Worm (Caenorhabditis elegans): ENCODE results near the gene K07F5.14.

The K07F5.14 gene

DNA sequence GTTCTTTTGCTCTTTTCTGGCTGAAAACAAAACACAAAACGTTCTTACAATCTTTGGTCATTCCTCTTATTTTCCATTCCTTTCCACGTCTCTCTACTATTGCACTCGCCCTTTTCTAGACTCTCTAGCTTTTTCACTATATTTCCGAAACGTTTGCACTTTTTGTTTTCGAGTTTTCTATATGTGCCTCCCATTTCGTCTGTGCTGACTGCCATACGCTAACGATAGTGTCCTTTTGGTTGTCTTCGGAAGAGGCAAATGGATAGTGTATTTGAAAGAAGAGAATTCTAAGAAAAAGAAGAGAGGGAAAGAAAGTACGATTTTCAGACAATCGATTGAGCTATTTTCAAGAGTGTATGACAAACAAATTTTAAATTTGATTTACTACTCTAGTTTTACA is 10.8 kb downstream of the K07F5.14 start:
- TF ChIP-seq zip-8 (tag; optimal IDR thresholded peaks at IDR 0.05): no peak
- no peak for TF ChIP-seq ceh-39 (tag; optimal IDR thresholded peaks at IDR 0.05)
- no peak for TF ChIP-seq nhr-237 (tag; optimal IDR thresholded peaks at IDR 0.05)
- TF ChIP-seq sptf-1 (tag; optimal IDR thresholded peaks at IDR 0.05): no peak
- TF ChIP-seq cnd-1 (tag; optimal IDR thresholded peaks at IDR 0.05): no peak
- no peak for TF ChIP-seq ceh-43 (GFP tag; optimal IDR thresholded peaks at IDR 0.05)
- no peak for TF ChIP-seq lin-13 (tag; optimal IDR thresholded peaks at IDR 0.05)
- no peak for TF ChIP-seq snpc-4 (tag; optimal IDR thresholded peaks at IDR 0.05)
- no peak for TF ChIP-seq blmp-1 (tag; optimal IDR thresholded peaks at IDR 0.05)
- TF ChIP-seq ztf-11 (tag; optimal IDR thresholded peaks at IDR 0.05): no peak
- TF ChIP-seq mls-2 (tag; optimal IDR thresholded peaks at IDR 0.05): no peak
- no peak for TF ChIP-seq nhr-76 (tag; optimal IDR thresholded peaks at IDR 0.05)

DNA sequence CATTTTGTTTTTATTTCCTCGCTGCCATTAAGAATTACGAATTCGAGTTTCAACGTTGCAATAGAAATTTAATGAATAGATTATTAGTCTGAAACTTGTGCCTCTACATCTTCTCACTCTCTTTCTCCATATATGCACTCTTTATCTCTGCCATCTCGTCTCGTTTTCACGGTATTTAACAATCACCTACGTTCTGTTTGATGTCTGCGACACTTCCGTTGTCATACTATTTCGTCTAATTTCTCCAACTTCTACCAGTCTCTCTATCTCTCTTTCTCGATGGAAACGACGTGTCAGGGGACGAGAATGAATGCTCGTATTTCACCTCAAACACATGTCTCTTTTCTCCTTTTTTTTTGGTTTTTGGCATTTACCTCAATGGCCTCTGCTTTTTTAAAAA is 11.8 kb downstream of the K07F5.14 start:
- TF ChIP-seq hlh-1 (tag; optimal IDR thresholded peaks at IDR 0.05) (peak; percentile 66), nhr-76 (tag; optimal IDR thresholded peaks at IDR 0.05) (no peak), ces-1 (GFP tag; optimal IDR thresholded peaks at IDR 0.05) (peak; percentile 28), unc-62 (GFP tag; optimal IDR thresholded peaks at IDR 0.05) (peak; percentile 64), flh-1 (GFP tag; optimal IDR thresholded peaks at IDR 0.05) (no peak), unc-120 (tag; optimal IDR thresholded peaks at IDR 0.05; ENCODE audit: poor library complexity, severe bottlenecking) (peak; percentile 61), cnd-1 (tag; optimal IDR thresholded peaks at IDR 0.05) (no peak), nhr-237 (tag; optimal IDR thresholded peaks at IDR 0.05) (peak; percentile 7), pha-4 (tag; optimal IDR thresholded peaks at IDR 0.05) (peak; percentile 38), nhr-2 (tag; optimal IDR thresholded peaks at IDR 0.05) (no peak), tbx-8 (GFP tag; optimal IDR thresholded peaks at IDR 0.05) (no peak), ceh-39 (tag; optimal IDR thresholded peaks at IDR 0.05) (no peak)

DNA sequence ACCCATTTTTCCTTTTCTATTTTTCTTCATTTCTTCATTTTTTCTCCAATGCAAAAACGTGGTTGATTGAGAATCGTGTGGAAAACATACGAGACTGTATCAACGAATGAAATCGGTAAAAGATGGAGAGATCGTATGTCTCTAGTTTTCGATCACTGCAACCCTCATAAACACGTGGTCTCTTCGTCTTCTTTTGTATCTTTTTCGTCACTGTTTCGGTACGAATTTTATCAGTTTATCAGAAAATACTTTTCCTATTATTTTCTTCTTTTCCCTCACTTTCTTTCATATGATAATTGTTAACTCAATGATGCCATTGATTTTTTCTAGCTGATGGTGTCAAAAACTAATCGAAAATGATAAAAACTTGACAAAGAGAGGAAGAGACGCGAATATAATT is 13.6 kb downstream of the K07F5.14 start:
- TF ChIP-seq mls-2 (tag; optimal IDR thresholded peaks at IDR 0.05): no peak
- no peak for TF ChIP-seq hlh-1 (tag; optimal IDR thresholded peaks at IDR 0.05)
- no peak for TF ChIP-seq mep-1 (tag; optimal IDR thresholded peaks at IDR 0.05)
- no peak for TF ChIP-seq ceh-43 (GFP tag; optimal IDR thresholded peaks at IDR 0.05)
- TF ChIP-seq unc-39 (tag; optimal IDR thresholded peaks at IDR 0.05): no peak
- no peak for TF ChIP-seq ces-1 (GFP tag; optimal IDR thresholded peaks at IDR 0.05)
- no peak for TF ChIP-seq tbx-8 (GFP tag; optimal IDR thresholded peaks at IDR 0.05)
- TF ChIP-seq unc-62 (GFP tag; optimal IDR thresholded peaks at IDR 0.05): no peak
- no peak for TF ChIP-seq ceh-83 (GFP tag; optimal IDR thresholded peaks at IDR 0.05)
- TF ChIP-seq nhr-2 (tag; optimal IDR thresholded peaks at IDR 0.05): no peak
- TF ChIP-seq nhr-76 (tag; optimal IDR thresholded peaks at IDR 0.05): no peak
- TF ChIP-seq ceh-39 (tag; optimal IDR thresholded peaks at IDR 0.05): no peak
- TF ChIP-seq nhr-237 (tag; optimal IDR thresholded peaks at IDR 0.05): no peak
- TF ChIP-seq M03D4.4 (tag; optimal IDR thresholded peaks at IDR 0.05): no peak
- TF ChIP-seq bed-3 (GFP tag; optimal IDR thresholded peaks at IDR 0.05): no peak
- no peak for TF ChIP-seq flh-1 (GFP tag; optimal IDR thresholded peaks at IDR 0.05)

DNA sequence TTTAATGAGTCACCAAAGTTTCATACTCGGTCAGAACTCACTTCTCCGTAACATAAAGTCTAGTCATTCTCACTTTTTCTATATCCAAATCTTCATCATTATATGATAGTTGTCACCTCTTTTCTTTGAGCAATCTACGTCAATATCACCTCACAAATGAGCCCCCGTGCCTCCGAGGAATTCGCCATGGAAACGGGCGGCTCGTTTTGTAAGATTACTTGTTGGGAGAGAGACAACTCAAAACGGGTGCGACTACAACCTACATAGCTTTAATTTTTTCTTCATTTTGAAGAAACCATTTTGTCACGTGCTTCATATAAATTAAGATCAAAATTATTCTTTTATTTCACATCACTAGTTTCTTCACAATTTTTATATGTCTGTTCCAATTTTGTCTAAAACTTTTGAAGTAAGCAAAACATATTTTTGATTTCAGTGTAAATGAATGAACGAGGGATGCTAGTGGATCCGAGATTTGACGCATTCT is 16.9 kb downstream of the K07F5.14 start, which contains the start of gene nhr-4:
nhr-4 (plus strand) TSS at position 437 of the 487 bp plus-strand sequence.
- TF ChIP-seq pha-4 (tag; optimal IDR thresholded peaks at IDR 0.05) (no peak), sptf-1 (tag; optimal IDR thresholded peaks at IDR 0.05) (no peak), elt-3 (tag; optimal IDR thresholded peaks at IDR 0.05) (no peak), lsy-2 (tag; optimal IDR thresholded peaks at IDR 0.05) (no peak), sem-2 (GFP tag; optimal IDR thresholded peaks at IDR 0.05) (no peak), nhr-2 (tag; optimal IDR thresholded peaks at IDR 0.05) (no peak), bed-3 (GFP tag; optimal IDR thresholded peaks at IDR 0.05) (no peak)

DNA sequence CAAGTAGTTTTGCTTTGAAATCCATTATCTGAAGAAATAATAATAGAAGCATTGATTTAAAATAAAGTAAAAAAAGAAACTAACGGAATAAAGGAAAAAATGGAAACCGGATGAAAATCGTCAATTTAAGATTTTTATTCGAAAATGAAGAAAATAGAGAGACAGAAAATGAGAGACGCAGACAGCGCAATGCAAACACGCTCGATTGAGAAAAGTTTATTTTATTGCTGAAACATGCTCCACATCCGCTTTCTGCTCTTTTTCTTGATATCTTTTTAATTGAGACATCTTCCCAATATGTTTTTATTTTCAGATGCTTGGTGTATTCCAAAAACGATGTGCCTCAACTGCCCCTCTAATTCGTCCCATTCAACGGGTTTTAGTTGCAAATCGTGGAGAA is 22.2 kb downstream of the K07F5.14 start, which contains the start of the genes prp-18 and mccc-1:
prp-18 (minus strand) TSS at position 127 of the 400 bp plus-strand sequence.
mccc-1 (plus strand) TSS at position 314 of the 400 bp plus-strand sequence.
- TF ChIP-seq bed-3 (GFP tag; optimal IDR thresholded peaks at IDR 0.05) (no peak), ham-2 (GFP tag; optimal IDR thresholded peaks at IDR 0.05) (no peak), mep-1 (tag; optimal IDR thresholded peaks at IDR 0.05) (peak; percentile 46), snpc-4 (tag; optimal IDR thresholded peaks at IDR 0.05) (no peak), pha-4 (tag; optimal IDR thresholded peaks at IDR 0.05) (peak; percentile 36), nhr-76 (tag; optimal IDR thresholded peaks at IDR 0.05) (no peak), sptf-1 (tag; optimal IDR thresholded peaks at IDR 0.05) (no peak), ces-1 (GFP tag; optimal IDR thresholded peaks at IDR 0.05) (peak; percentile 87), zip-8 (tag; optimal IDR thresholded peaks at IDR 0.05) (no peak), ceh-83 (GFP tag; optimal IDR thresholded peaks at IDR 0.05) (no peak), M03D4.4 (tag; optimal IDR thresholded peaks at IDR 0.05) (no peak), blmp-1 (tag; optimal IDR thresholded peaks at IDR 0.05) (no peak)
